Fruit fly (Drosophila melanogaster) whole organism, wandering third instar larva: Measurements from ENCODE around the gene Nhe3.

Experiments
- Dfd ChIP-seq: fragments of >200 bp; optimal IDR thresholded peaks from 2 replicates; lab custom pipeline; 2017; ENCODE audit warnings: missing biosample characterization, missing genetic modification characterization
- Dif ChIP-seq: fragments of 200-275, 200-300 bp; sonication (Bioruptor generic); optimal IDR thresholded peaks from 2 replicates; lab custom pipeline; 2018; ENCODE audit warnings: missing biosample characterization, missing genetic modification characterization; ENCODE audit not compliant: partially characterized antibody
- HLH106 ChIP-seq: fragments of 200-800 bp; optimal IDR thresholded peaks from 3 replicates; lab custom pipeline; 2019; ENCODE audit warnings: missing biosample characterization, mild to moderate bottlenecking, missing genetic modification characterization, moderate library complexity
- Myc ChIP-seq: fragments of >200 bp; optimal IDR thresholded peaks from 2 replicates; lab custom pipeline; 2017
- OdsH ChIP-seq: fragments of 200-800 bp; sonication (Bioruptor generic); optimal IDR thresholded peaks from 2 replicates; lab custom pipeline; 2016; ENCODE audit warnings: missing biosample characterization, mild to moderate bottlenecking, missing genetic modification characterization
- psq ChIP-seq: fragments of 200-800 bp; sonication (Bioruptor generic); optimal IDR thresholded peaks from 3 replicates; lab custom pipeline; 2017; ENCODE audit warnings: missing biosample characterization, mild to moderate bottlenecking, missing genetic modification characterization, moderate library complexity
- usp ChIP-seq: fragments of >200 bp; optimal IDR thresholded peaks from 2 replicates; lab custom pipeline; 2017; ENCODE audit warnings: missing biosample characterization, missing genetic modification characterization

DNA sequence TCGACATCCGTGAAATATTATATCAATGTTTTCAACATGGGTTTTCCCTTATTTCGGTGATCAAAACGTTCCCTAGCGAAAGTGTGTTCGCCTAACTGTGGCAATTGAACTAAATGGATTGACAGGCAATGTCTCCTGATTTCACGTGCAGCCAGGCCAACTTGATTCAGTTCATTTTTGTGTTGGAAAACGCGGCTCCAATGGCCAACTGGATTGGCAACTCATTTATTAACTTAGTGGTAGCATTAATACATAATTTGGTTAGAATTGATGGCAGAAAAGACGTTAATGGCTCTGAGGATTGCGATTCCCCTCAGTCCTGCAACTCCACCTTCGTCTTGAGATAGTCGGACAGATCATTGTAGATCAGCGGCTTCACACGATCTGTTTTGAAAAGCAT is 2.4 kb upstream of the Nhe3 start, which contains the start of gene CG11327:
- TF ChIP-seq Myc (lab: Kevin White, UChicago) (no peak), OdsH (GFP tag; lab: Kevin White, UChicago) (no peak), Dfd (GFP tag; lab: Kevin White, UChicago) (no peak), usp (no peak), psq (GFP tag; lab: Kevin White, UChicago) (no peak), Dif (no peak), HLH106 (tag; lab: Kevin White, UChicago) (no peak)
